Fruit fly (Drosophila melanogaster): ENCODE results near the gene CG43843.

CG43843 gene

DNA sequence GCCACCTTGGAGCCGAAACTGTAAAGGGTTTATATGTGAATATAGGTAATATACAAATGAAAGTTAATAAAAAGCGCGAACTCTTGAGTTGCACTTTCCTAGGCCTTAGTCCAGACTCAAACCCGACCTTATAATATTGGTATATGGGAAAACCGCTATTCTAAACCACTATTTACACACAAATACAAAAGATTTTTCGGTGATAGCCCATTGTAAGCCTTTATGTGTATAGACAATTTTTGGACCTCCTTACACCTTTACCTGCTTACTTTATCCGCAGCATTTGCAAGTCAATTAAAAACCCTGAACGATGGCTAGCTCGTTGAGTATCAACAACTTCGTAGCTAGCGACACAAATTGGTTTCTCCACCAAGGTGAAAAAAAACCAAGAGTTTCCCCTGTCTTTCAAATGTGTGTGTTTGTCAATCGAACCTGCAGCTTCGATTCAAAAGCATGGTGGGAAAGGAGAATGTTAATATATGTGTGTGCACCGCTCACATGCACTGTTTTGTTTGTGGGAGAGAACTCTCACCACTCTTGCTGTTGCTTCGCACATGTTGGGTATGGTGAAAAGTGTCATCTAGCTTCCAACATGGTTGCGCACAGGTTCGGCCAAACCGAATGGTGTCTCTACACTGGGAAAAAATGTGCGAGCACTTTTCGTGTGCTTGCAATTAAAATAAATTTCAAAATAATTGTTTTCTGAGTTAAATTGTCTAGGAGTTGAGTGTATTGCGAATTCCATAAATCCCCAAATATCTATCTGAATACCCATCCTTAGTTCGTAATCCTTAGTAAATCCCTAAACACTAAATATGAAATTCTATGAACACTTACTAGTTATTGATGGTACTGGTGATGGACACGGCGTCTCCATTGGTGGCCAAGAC is 46.7 kb upstream of the CG43843 start (continued):
- TF ChIP-seq trh (GFP tag; optimal IDR thresholded peaks at IDR 0.05) (no peak), dmrt11E (tag; optimal IDR thresholded peaks at IDR 0.05) (peak; percentile 60), CG7357 (GFP tag; IDR thresholded peaks at IDR 0.05) (peak; percentile 41; the same call in 1 of the 3 replicates), Med (GFP tag) (peak; percentile 97), klu (GFP tag; IDR thresholded peaks at IDR 0.05) (peak; percentile 30; the same call in 1 of the 2 replicates), MESR4 (GFP tag; optimal IDR thresholded peaks at IDR 0.05) (peak; percentile 10), crol (GFP tag; IDR thresholded peaks at IDR 0.05) (0 out of 2 replicates have a peak, but pooled peaks have one; percentile 29), Usf (GFP tag; optimal IDR thresholded peaks at IDR 0.05) (peak; percentile 32), insv (GFP tag; optimal IDR thresholded peaks at IDR 0.05) (no peak), Stat92E (GFP tag; optimal IDR thresholded peaks at IDR 0.05) (no peak), pnt (GFP tag; optimal IDR thresholded peaks at IDR 0.05) (peak; percentile 75), dysf (GFP tag; IDR thresholded peaks at IDR 0.05) (peak; percentile 85), CG3281 (GFP tag; optimal IDR thresholded peaks at IDR 0.05) (peak; percentile 75), CG16863 (GFP tag; optimal IDR thresholded peaks at IDR 0.05) (peak; percentile 76), nerfin-2 (GFP tag; IDR thresholded peaks at IDR 0.05; ENCODE audit: partially characterized antibody) (no peak), ssp (GFP tag; IDR thresholded peaks at IDR 0.05) (peak; percentile 46), Nf-YC (tag; optimal IDR thresholded peaks at IDR 0.05) (no peak), CG15073 (GFP tag; optimal IDR thresholded peaks at IDR 0.05) (no peak), CG14441 (GFP tag; IDR thresholded peaks at IDR 0.05) (peak; percentile 84), MBD-R2 (GFP tag; IDR thresholded peaks at IDR 0.05) (peak; percentile 53; the same call in 1 of the 2 replicates), CG6813 (GFP tag; optimal IDR thresholded peaks at IDR 0.05) (peak; percentile 83), mld (GFP tag; IDR thresholded peaks at IDR 0.05; ENCODE audit: partially characterized antibody) (no peak), ap (GFP tag; IDR thresholded peaks at IDR 0.05) (peak; percentile 76), Six4 (GFP tag; optimal IDR thresholded peaks at IDR 0.05) (peak; percentile 79), croc (GFP tag; conservative IDR thresholded peaks at IDR 0.05) (peak; percentile 51; the same call in 2 of the 3 replicates), otp (GFP tag; IDR thresholded peaks at IDR 0.05) (peak; percentile 88), CG7963 (GFP tag; IDR thresholded peaks at IDR 0.05; ENCODE audit: partially characterized antibody) (no peak), CG18262 (tag; optimal IDR thresholded peaks at IDR 0.05) (peak; percentile 78), sens-2 (GFP tag; IDR thresholded peaks at IDR 0.05) (peak; percentile 80), seq (GFP tag; IDR thresholded peaks at IDR 0.05) (peak; percentile 81), CG18619 (GFP tag; optimal IDR thresholded peaks at IDR 0.05) (peak; percentile 54), twi (tag; optimal IDR thresholded peaks at IDR 0.05) (no peak), oc (tag; optimal IDR thresholded peaks at IDR 0.05) (peak; percentile 5), CG2199 (GFP tag; IDR thresholded peaks at IDR 0.05) (peak; percentile 77), CG6272 (GFP tag; IDR thresholded peaks at IDR 0.05) (no peak), CG12942 (GFP tag; optimal IDR thresholded peaks at IDR 0.05) (peak; percentile 52), Sry-β (GFP tag; optimal IDR thresholded peaks at IDR 0.05) (no peak), ash1 (GFP tag; optimal IDR thresholded peaks at IDR 0.05) (no peak), pho (GFP tag; optimal IDR thresholded peaks at IDR 0.05) (peak; percentile 47), Fer2 (tag; optimal IDR thresholded peaks at IDR 0.05) (no peak), H2.0 (GFP tag; IDR thresholded peaks at IDR 0.05) (peak; percentile 75), toy (GFP tag; IDR thresholded peaks at IDR 0.05) (0 out of 2 replicates have a peak, but pooled peaks have one; percentile 15), CG5180 (GFP tag; optimal IDR thresholded peaks at IDR 0.05) (peak; percentile 99), CG4820 (GFP tag; optimal IDR thresholded peaks at IDR 0.05) (peak; percentile 80), sima (GFP tag; optimal IDR thresholded peaks at IDR 0.05) (peak; percentile 56), z (GFP tag; IDR thresholded peaks at IDR 0.05) (no peak), Rx (GFP tag; IDR thresholded peaks at IDR 0.05) (peak; percentile 79), bigmax (GFP tag; optimal IDR thresholded peaks at IDR 0.05) (no peak), CG2678 (tag; optimal IDR thresholded peaks at IDR 0.05) (peak; percentile 78)
